Worm (Caenorhabditis elegans): ENCODE data around the gene W05H7.1.

The W05H7.1 gene

DNA sequence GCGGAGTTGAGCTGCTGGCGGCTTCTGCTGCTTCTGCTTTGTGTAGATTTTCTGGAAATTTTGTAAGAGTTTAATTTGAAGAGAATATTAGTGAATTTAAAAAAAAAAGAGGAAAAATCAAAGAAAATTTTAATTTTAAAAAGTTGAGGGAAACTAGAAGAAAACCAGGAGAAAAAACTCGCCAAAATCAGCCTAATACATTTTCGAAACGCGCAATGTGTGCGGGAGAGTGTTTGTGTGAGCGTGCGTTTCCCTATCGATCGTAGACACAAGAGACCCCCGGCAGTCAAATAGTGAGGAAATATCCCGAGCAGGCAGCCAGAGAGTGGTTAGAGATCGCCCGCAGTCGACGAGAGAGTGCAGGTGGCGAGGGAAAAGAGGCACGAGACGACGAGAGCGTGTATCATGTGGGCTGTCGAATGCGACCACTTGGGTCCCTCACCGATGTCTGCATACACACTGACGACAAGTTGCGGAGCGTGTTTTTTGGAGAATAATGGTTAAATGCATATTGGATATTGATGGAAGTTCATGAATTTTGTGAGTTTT, 3.9 kb upstream of the W05H7.1 start, which contains the start of gene zfp-3 (continued):
- no peak for TF ChIP-seq tlp-1 (tag; optimal IDR thresholded peaks at IDR 0.05)
- TF ChIP-seq nhr-71 (tag; optimal IDR thresholded peaks at IDR 0.05): peak; percentile 99
- peak; percentile 99 for TF ChIP-seq nhr-20 (tag; optimal IDR thresholded peaks at IDR 0.05)
- TF ChIP-seq unc-86 (tag; optimal IDR thresholded peaks at IDR 0.05): peak; percentile 96
- TF ChIP-seq ces-1 (GFP tag; optimal IDR thresholded peaks at IDR 0.05): peak; percentile 16
- peak; percentile 85 to 96 for TF ChIP-seq efl-1 (optimal IDR thresholded peaks at IDR 0.05)
- TF ChIP-seq efl-1 (GFP tag; optimal IDR thresholded peaks at IDR 0.05 in 1 of 2): peak; percentile 66 to 97
- TF ChIP-seq C34B4.2 (tag; optimal IDR thresholded peaks at IDR 0.05): no peak
- peak in 3 of 6 experiments; percentile 26 to 88 (median 82) for TF ChIP-seq elt-3 (tag; optimal IDR thresholded peaks at IDR 0.05)
- TF ChIP-seq lsy-2 (tag; optimal IDR thresholded peaks at IDR 0.05): peak; percentile 89 to 93
- TF ChIP-seq unc-130 (tag; optimal IDR thresholded peaks at IDR 0.05): peak; percentile 55
- TF ChIP-seq C04F5.9 (tag; optimal IDR thresholded peaks at IDR 0.05): peak; percentile 72
- peak; percentile 83 for TF ChIP-seq nhr-11 (tag; optimal IDR thresholded peaks at IDR 0.05)
- TF ChIP-seq fkh-8 (tag; optimal IDR thresholded peaks at IDR 0.05): peak; percentile 98
- peak; percentile 96 for TF ChIP-seq xbp-1 (tag; optimal IDR thresholded peaks at IDR 0.05)
- TF ChIP-seq nhr-12 (tag; optimal IDR thresholded peaks at IDR 0.05): peak; percentile 5
- TF ChIP-seq mep-1 (tag; optimal IDR thresholded peaks at IDR 0.05): peak; percentile 95
- peak; percentile 88 for TF ChIP-seq irx-1 (tag; optimal IDR thresholded peaks at IDR 0.05)
- peak; percentile 59 for TF ChIP-seq unc-62 (GFP tag; optimal IDR thresholded peaks at IDR 0.05)
- TF ChIP-seq nhr-237 (tag; optimal IDR thresholded peaks at IDR 0.05): peak; percentile 81
- TF ChIP-seq skn-1 (tag; optimal IDR thresholded peaks at IDR 0.05): peak; percentile 99
- peak; percentile 92 for TF ChIP-seq aha-1 (tag; optimal IDR thresholded peaks at IDR 0.05)
- TF ChIP-seq efl-3 (GFP tag; optimal IDR thresholded peaks at IDR 0.05): no peak
- TF ChIP-seq zip-4 (GFP tag; optimal IDR thresholded peaks at IDR 0.05): peak; percentile 89
- peak in 1 of 2 experiments; percentile 86 for TF ChIP-seq ztf-11 (tag; optimal IDR thresholded peaks at IDR 0.05)
- peak; percentile 35 for TF ChIP-seq fkh-4 (tag; optimal IDR thresholded peaks at IDR 0.05; ENCODE audit: borderline replicate concordance)
- no peak for TF ChIP-seq unc-30 (tag; optimal IDR thresholded peaks at IDR 0.05)
- peak; percentile 36 to 90 for TF ChIP-seq egl-27 (tag; optimal IDR thresholded peaks at IDR 0.05)
- peak; percentile 91 for TF ChIP-seq egl-13 (tag; optimal IDR thresholded peaks at IDR 0.05)
- TF ChIP-seq unc-98 (GFP tag; IDR thresholded peaks at IDR 0.05): peak; percentile 69
- TF ChIP-seq grh-1 (GFP tag; IDR thresholded peaks at IDR 0.05): peak; percentile 91
- peak; percentile 81 to 96 (median 94) for TF ChIP-seq ceh-82 (tag; optimal IDR thresholded peaks at IDR 0.05)
- TF ChIP-seq alr-1 (tag; optimal IDR thresholded peaks at IDR 0.05; ENCODE audit: borderline replicate concordance): no peak
- peak; percentile 82 for TF ChIP-seq elt-2 (tag; optimal IDR thresholded peaks at IDR 0.05)
- peak; percentile 41 for TF ChIP-seq lin-15B (tag; optimal IDR thresholded peaks at IDR 0.05)
- TF ChIP-seq zag-1 (tag; optimal IDR thresholded peaks at IDR 0.05): peak; percentile 42
- peak; percentile 97 for TF ChIP-seq nhr-47 (tag; optimal IDR thresholded peaks at IDR 0.05)
- no peak for TF ChIP-seq ceh-90 (tag; optimal IDR thresholded peaks at IDR 0.05)
- peak; percentile 98 for TF ChIP-seq tbx-2 (tag; optimal IDR thresholded peaks at IDR 0.05)
- peak; percentile 96 for TF ChIP-seq F16B12.6 (tag; optimal IDR thresholded peaks at IDR 0.05)
- peak; percentile 89 for TF ChIP-seq lir-3 (tag; optimal IDR thresholded peaks at IDR 0.05; ENCODE audit: poor library complexity)
- TF ChIP-seq hlh-17 (GFP tag; optimal IDR thresholded peaks at IDR 0.05; ENCODE audit: borderline replicate concordance): no peak
- TF ChIP-seq pag-3 (tag; optimal IDR thresholded peaks at IDR 0.05; ENCODE audit: borderline replicate concordance, insufficient read depth): no peak
- peak; percentile 78 for TF ChIP-seq mef-2 (tag; optimal IDR thresholded peaks at IDR 0.05)
- TF ChIP-seq fos-1 (tag; optimal IDR thresholded peaks at IDR 0.05): peak; percentile 95
- TF ChIP-seq blmp-1 (tag; optimal IDR thresholded peaks at IDR 0.05): peak; percentile 61
- peak; percentile 91 for TF ChIP-seq isw-1 (GFP tag; IDR thresholded peaks at IDR 0.05)
- no peak for TF ChIP-seq nhr-76 (tag; optimal IDR thresholded peaks at IDR 0.05)
- peak; percentile 81 for TF ChIP-seq hpl-2 (GFP tag; optimal IDR thresholded peaks at IDR 0.05)
- peak; percentile 95 for TF ChIP-seq rnt-1 (tag; optimal IDR thresholded peaks at IDR 0.05)
- TF ChIP-seq ztf-4 (tag; optimal IDR thresholded peaks at IDR 0.05): peak; percentile 97
- TF ChIP-seq pqm-1 (tag; optimal IDR thresholded peaks at IDR 0.05): peak; percentile 54

Data from whole organism, L1 larva.